Worm (Caenorhabditis elegans): ENCODE data around the gene col-19.

ce11 chrX:433747-434146 lies 12.2 kb downstream of the col-19 start, which contains the start of gene dve-1:
- no peak for TF ChIP-seq nhr-237 (tag; optimal IDR thresholded peaks at IDR 0.05)
- TF ChIP-seq elt-1 (tag; optimal IDR thresholded peaks at IDR 0.05): no peak
- no peak for TF ChIP-seq zag-1 (tag; optimal IDR thresholded peaks at IDR 0.05)
- TF ChIP-seq ZK546.5 (tag; optimal IDR thresholded peaks at IDR 0.05): no peak
- no peak for TF ChIP-seq nhr-11 (tag; optimal IDR thresholded peaks at IDR 0.05)

Measured in whole organism, L2 larva.